Fruit fly (Drosophila melanogaster) whole organism, prepupa: ENCODE data around the gene CG17568.
A peak's percentile ranks its signal among the peaks of the same experiment; 100 is the strongest.

ENCODE experiments used
- CG11294 ChIP-seq: fragments of 200-800 bp; sonication (Bioruptor generic); IDR thresholded peaks from 2 replicates; pipeline ENCODE4 v1.3.6; 2022; ENCODE audit warnings: missing biosample characterization, missing genetic modification characterization
- CG11902 ChIP-seq: fragments of 200-800 bp; sonication (Bioruptor generic); optimal IDR thresholded peaks from 3 replicates; lab custom pipeline; 2016; ENCODE audit warnings: missing biosample characterization, missing genetic modification characterization
- CG15336 ChIP-seq: fragments of 200-800 bp; sonication (Bioruptor generic); IDR thresholded peaks from 2 replicates; pipeline ENCODE4 v1.3.6; 2022; ENCODE audit warnings: missing biosample characterization, missing genetic modification characterization
- CG34406 ChIP-seq: fragments of 200-800 bp; sonication (Bioruptor generic); optimal IDR thresholded peaks from 3 replicates; lab custom pipeline; 2016; ENCODE audit warnings: missing biosample characterization, missing genetic modification characterization
- CG6276 ChIP-seq: fragments of 200-800 bp; sonication (Bioruptor generic); optimal IDR thresholded peaks from 2 replicates; lab custom pipeline; 2017; ENCODE audit warnings: missing biosample characterization, mild to moderate bottlenecking, missing genetic modification characterization
- CG8119 ChIP-seq: fragments of 200-800 bp; sonication (Bioruptor generic); IDR thresholded peaks from 3 replicates; pipeline ENCODE4 v1.3.6; 2022; ENCODE audit warnings: missing biosample characterization, missing genetic modification characterization
- CG8319 ChIP-seq: fragments of 200-800 bp; sonication (Bioruptor generic); optimal IDR thresholded peaks from 3 replicates; lab custom pipeline; 2016; ENCODE audit warnings: missing biosample characterization, missing genetic modification characterization
- CG9139 ChIP-seq: fragments of 200-800 bp; sonication (Bioruptor generic); optimal IDR thresholded peaks from 3 replicates; lab custom pipeline; 2017; ENCODE audit warnings: missing biosample characterization, mild to moderate bottlenecking, missing genetic modification characterization
- Ets96B ChIP-seq: fragments of 200-800 bp; optimal IDR thresholded peaks from 2 replicates; lab custom pipeline; 2019; ENCODE audit warnings: missing biosample characterization, mild to moderate bottlenecking, missing genetic modification characterization, moderate library complexity
- Gug ChIP-seq: fragments of 200-800 bp; sonication (Bioruptor generic); IDR thresholded peaks from 2 replicates; pipeline ENCODE4 v1.3.6; 2022; ENCODE audit warnings: missing biosample characterization, missing genetic modification characterization
- Met ChIP-seq: fragments of 200-800 bp; sonication (Bioruptor generic); optimal IDR thresholded peaks from 3 replicates; lab custom pipeline; 2016; ENCODE audit warnings: missing biosample characterization, missing genetic modification characterization
- Sox14 ChIP-seq: fragments of 200-800 bp; sonication (Bioruptor generic); optimal IDR thresholded peaks from 3 replicates; lab custom pipeline; 2016; ENCODE audit warnings: missing biosample characterization, missing genetic modification characterization
- Sox15 ChIP-seq: fragments of 200-800 bp; sonication (Bioruptor generic); optimal IDR thresholded peaks from 3 replicates; lab custom pipeline; 2016; ENCODE audit warnings: missing biosample characterization, missing genetic modification characterization
- fd59A ChIP-seq: fragments of 200-800 bp; sonication (Bioruptor generic); optimal IDR thresholded peaks from 2 replicates; lab custom pipeline; 2017; ENCODE audit warnings: missing biosample characterization, mild to moderate bottlenecking, missing genetic modification characterization, missing genetic modification reagents
- lz ChIP-seq: fragments of 200-800 bp; sonication (Bioruptor generic); optimal IDR thresholded peaks from 3 replicates; lab custom pipeline; 2016; ENCODE audit warnings: missing biosample characterization, missing genetic modification characterization
- net ChIP-seq: fragments of 200-800 bp; sonication (Bioruptor generic); optimal IDR thresholded peaks from 3 replicates; lab custom pipeline; 2016; ENCODE audit warnings: missing biosample characterization, missing genetic modification characterization
- pdm3 ChIP-seq: fragments of 200-800 bp; sonication (Bioruptor generic); optimal IDR thresholded peaks from 3 replicates; lab custom pipeline; 2016; ENCODE audit warnings: missing biosample characterization, missing genetic modification characterization

CG17568 gene

DNA sequence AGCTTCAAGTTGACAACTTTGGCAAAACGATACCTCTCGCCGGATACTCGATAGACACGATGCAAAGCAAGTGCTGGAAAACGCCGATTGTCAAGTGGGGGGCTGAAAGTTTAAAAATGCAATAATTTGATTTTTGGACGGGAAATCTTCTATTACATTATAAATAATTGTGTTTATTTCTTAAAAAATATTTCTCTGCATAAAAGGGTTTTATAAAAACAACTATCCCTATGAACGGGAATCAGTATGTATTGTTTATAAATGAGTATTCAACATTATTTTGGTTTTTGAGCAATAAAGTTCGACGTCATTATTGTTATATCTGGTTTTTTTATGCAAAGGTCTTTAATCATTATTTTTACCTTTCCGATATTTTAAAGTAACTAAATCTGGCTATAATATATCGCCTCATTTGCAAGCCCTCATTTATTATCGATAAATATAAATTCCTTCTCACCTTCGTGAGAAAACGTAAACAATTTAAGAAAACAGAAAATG, 49.5 kb downstream of the CG17568 start, which contains the start of the genes AsnRS and DCTN6-p27 (continued):
- TF ChIP-seq CG34406 (GFP tag; lab: Kevin White, UChicago): peak; percentile 58
- no peak for TF ChIP-seq Gug
- no peak for TF ChIP-seq CG15336 (GFP tag; lab: Robert Waterston, UW)
- no peak for TF ChIP-seq Met (GFP tag; lab: Kevin White, UChicago)
- no peak for TF ChIP-seq CG6276 (GFP tag; lab: Kevin White, UChicago)
- TF ChIP-seq CG8319: no peak
- TF ChIP-seq Sox14 (GFP tag; lab: Kevin White, UChicago): peak; percentile 18
- peak; percentile 25 for TF ChIP-seq Ets96B (tag; lab: Kevin White, UChicago)
- TF ChIP-seq CG9139: no peak
- peak; percentile 3 for TF ChIP-seq pdm3
- TF ChIP-seq lz (GFP tag; lab: Kevin White, UChicago): peak; percentile 76
- no peak for TF ChIP-seq CG8119 (GFP tag; lab: Robert Waterston, UW)
- TF ChIP-seq fd59A (GFP tag; lab: Kevin White, UChicago): no peak
- no peak; the same call in 1 of the 2 replicates for TF ChIP-seq CG11294 (GFP tag; lab: Robert Waterston, UW)
- peak; percentile 54 for TF ChIP-seq CG11902 (GFP tag; lab: Kevin White, UChicago)
- peak; percentile 53 for TF ChIP-seq Sox15 (GFP tag; lab: Kevin White, UChicago)
- TF ChIP-seq net (GFP tag; lab: Kevin White, UChicago): no peak
- TF ChIP-seq, all 60 proteins: peak for 29
